Worm (Caenorhabditis elegans) whole organism, young adult: ENCODE results near the gene attf-4.

Source experiments
- B0261.1 ChIP-seq: sonication (generic microtip); optimal IDR thresholded peaks from 2 replicates; lab custom pipeline; 2016; ENCODE audit warnings: mild to moderate bottlenecking, missing genetic modification characterization, moderate library complexity, missing compliant biosample characterization
- F23B12.7 ChIP-seq: sonication (generic microtip); optimal IDR thresholded peaks from 2 replicates; lab custom pipeline; 2017; ENCODE audit warnings: missing genetic modification characterization, mild to moderate bottlenecking, missing compliant biosample characterization, antibody characterized with exemption, moderate library complexity; ENCODE audit not compliant: insufficient read depth
- F39B2.1 ChIP-seq: fragments of 200-800 bp; sonication (Bioruptor generic); IDR thresholded peaks from 2 replicates; pipeline ENCODE4 v1.3.6; 2022; ENCODE audit warnings: missing genetic modification reagents, missing genetic modification characterization, missing compliant biosample characterization
- F49E8.2 ChIP-seq: sonication (generic microtip); optimal IDR thresholded peaks from 3 replicates; lab custom pipeline; 2017; ENCODE audit warnings: missing genetic modification characterization, mild to moderate bottlenecking, missing compliant biosample characterization, antibody characterized with exemption, moderate library complexity; ENCODE audit not compliant: insufficient read depth
- K11D2.4 ChIP-seq: fragments of 200-800 bp; sonication (Bioruptor generic); IDR thresholded peaks from 2 replicates; pipeline ENCODE4 v1.3.6; 2022; ENCODE audit warnings: missing genetic modification reagents, missing genetic modification characterization, missing compliant biosample characterization
- T26A5.8 ChIP-seq: sonication (generic microtip); optimal IDR thresholded peaks from 2 replicates; lab custom pipeline; 2016; ENCODE audit warnings: missing genetic modification characterization, missing compliant biosample characterization
- Y53G8AR.9 ChIP-seq: fragments of 200-800 bp; sonication (Bioruptor generic); conservative IDR thresholded peaks from 2 replicates; pipeline ENCODE4 v1.3.6; 2022; ENCODE audit warnings: missing genetic modification reagents, missing genetic modification characterization, missing compliant biosample characterization
- Y56A3A.18 ChIP-seq: fragments of 200-800 bp; sonication (Bioruptor generic); IDR thresholded peaks from 2 replicates; pipeline ENCODE4 v1.3.6; 2022; ENCODE audit warnings: missing genetic modification reagents, missing genetic modification characterization, missing compliant biosample characterization
- Y95B8A.8 ChIP-seq: fragments of 200-800 bp; sonication (Bioruptor generic); IDR thresholded peaks from 2 replicates; pipeline ENCODE4 v1.3.6; 2022; ENCODE audit warnings: missing genetic modification reagents, missing genetic modification characterization, missing compliant biosample characterization
- aptf-3 ChIP-seq: fragments of 200-800 bp; sonication (Bioruptor generic); IDR thresholded peaks from 2 replicates; pipeline ENCODE4 v1.3.6; 2022; ENCODE audit warnings: missing genetic modification characterization, missing compliant biosample characterization
- attf-6 ChIP-seq: fragments of 200-800 bp; sonication (Bioruptor generic); IDR thresholded peaks from 2 replicates; pipeline ENCODE4 v1.3.6; 2022; ENCODE audit warnings: missing genetic modification reagents, missing genetic modification characterization, missing compliant biosample characterization
- ceh-27 ChIP-seq: fragments of 200-800 bp; sonication (Bioruptor generic); optimal IDR thresholded peaks from 2 replicates; lab custom pipeline; 2018; ENCODE audit warnings: mild to moderate bottlenecking, missing genetic modification characterization, moderate library complexity, missing compliant biosample characterization
- ceh-40 ChIP-seq: fragments of 200-800 bp; sonication (Bioruptor generic); IDR thresholded peaks from 2 replicates; pipeline ENCODE4 v1.3.6; 2022; ENCODE audit warnings: missing genetic modification characterization, missing compliant biosample characterization
- dox-1 ChIP-seq: fragments of 200-800 bp; sonication (Bioruptor generic); IDR thresholded peaks from 2 replicates; pipeline ENCODE4 v1.3.6; 2022; ENCODE audit warnings: missing genetic modification reagents, missing genetic modification characterization, missing compliant biosample characterization
- efl-1 ChIP-seq: fragments of 150-350 bp; optimal IDR thresholded peaks from 2 replicates; lab custom pipeline; 2014; ENCODE audit warnings: missing biosample characterization, missing genetic modification reagents, missing genetic modification characterization
- gei-17 ChIP-seq: fragments of 200-800 bp; sonication (Bioruptor generic); optimal IDR thresholded peaks from 2 replicates; lab custom pipeline; 2018; ENCODE audit warnings: mild to moderate bottlenecking, missing genetic modification characterization, missing compliant biosample characterization
- hlh-12 ChIP-seq: sonication (generic microtip); optimal IDR thresholded peaks from 2 replicates; lab custom pipeline; 2016; ENCODE audit warnings: missing genetic modification characterization, missing compliant biosample characterization
- let-607 ChIP-seq, 2 experiments: fragments of 200-800 bp in 1 of 2; sonication (Bioruptor generic) in 1 of 2; sonication (generic microtip) in 1 of 2; optimal IDR thresholded peaks; 2 replicates each; lab custom pipeline; 2016 to 2018; ENCODE audit warnings: mild to moderate bottlenecking in 2 of 2, missing compliant biosample characterization in 2 of 2, missing genetic modification characterization in 2 of 2, moderate library complexity in 2 of 2, missing genotype in 1 of 2
- lsy-27 ChIP-seq: sonication (generic microtip); optimal IDR thresholded peaks from 2 replicates; lab custom pipeline; 2017; ENCODE audit warnings: missing genetic modification characterization, mild to moderate bottlenecking, missing compliant biosample characterization, antibody characterized with exemption, missing genotype, borderline replicate concordance; ENCODE audit not compliant: insufficient read depth
- madf-3 ChIP-seq: fragments of 200-800 bp; sonication (Bioruptor generic); IDR thresholded peaks from 2 replicates; pipeline ENCODE4 v1.3.6; 2022; ENCODE audit warnings: missing genetic modification reagents, missing genetic modification characterization, missing compliant biosample characterization
- madf-6 ChIP-seq: fragments of 200-800 bp; sonication (Bioruptor generic); IDR thresholded peaks from 2 replicates; pipeline ENCODE4 v1.3.6; 2022; ENCODE audit warnings: missing genetic modification reagents, missing genetic modification characterization, missing compliant biosample characterization
- madf-8 ChIP-seq: fragments of 200-800 bp; sonication (Bioruptor generic); conservative IDR thresholded peaks from 2 replicates; pipeline ENCODE4 v1.3.6; 2022; ENCODE audit warnings: missing genetic modification reagents, missing genetic modification characterization, missing compliant biosample characterization
- mcd-1 ChIP-seq: fragments of 200-800 bp; sonication (Bioruptor generic); IDR thresholded peaks from 2 replicates; pipeline ENCODE4 v1.3.6; 2022; ENCODE audit warnings: missing genetic modification reagents, missing genetic modification characterization, missing compliant biosample characterization
- nfyb-1 ChIP-seq: fragments of 200-800 bp; sonication (Bioruptor generic); IDR thresholded peaks from 2 replicates; pipeline ENCODE4 v1.3.6; 2022; ENCODE audit warnings: missing genetic modification reagents, missing genetic modification characterization, missing compliant biosample characterization
- nhr-120 ChIP-seq: fragments of 200-800 bp; sonication (Bioruptor generic); IDR thresholded peaks from 2 replicates; pipeline ENCODE4 v1.3.6; 2022; ENCODE audit warnings: missing genetic modification characterization, missing compliant biosample characterization
- nhr-27 ChIP-seq: fragments of 200-800 bp; sonication (Bioruptor generic); optimal IDR thresholded peaks from 2 replicates; lab custom pipeline; 2018; ENCODE audit warnings: mild to moderate bottlenecking, missing genetic modification characterization, moderate library complexity, missing compliant biosample characterization
- nhr-90 ChIP-seq: sonication (generic microtip); optimal IDR thresholded peaks from 2 replicates; lab custom pipeline; 2016; ENCODE audit warnings: missing genotype, mild to moderate bottlenecking, missing genetic modification characterization, missing compliant biosample characterization
- rcor-1 ChIP-seq: fragments of 200-800 bp; sonication (Bioruptor generic); IDR thresholded peaks from 2 replicates; pipeline ENCODE4 v1.3.6; 2022; ENCODE audit warnings: missing genetic modification reagents, missing genetic modification characterization, missing compliant biosample characterization
- repo-1 ChIP-seq: sonication (generic microtip); optimal IDR thresholded peaks from 2 replicates; lab custom pipeline; 2017; ENCODE audit warnings: mild to moderate bottlenecking, missing genetic modification characterization, missing compliant biosample characterization
- rpc-1 ChIP-seq, 2 experiments: fragments of 150-350 bp in 1 of 2; sonication (generic microtip) in 1 of 2; optimal IDR thresholded peaks; 2 replicates each; lab custom pipeline; 2014 to 2018; ENCODE audit warnings: missing biosample characterization in 1 of 2, missing genetic modification characterization in 1 of 2, missing genetic modification reagents in 1 of 2, missing genotype in 1 of 2
- snpc-1.3 ChIP-seq: sonication (generic microtip); optimal IDR thresholded peaks from 2 replicates; lab custom pipeline; 2017; ENCODE audit warnings: missing genetic modification characterization, mild to moderate bottlenecking, missing compliant biosample characterization, antibody characterized with exemption, moderate library complexity, missing genotype, missing genetic modification reagents; ENCODE audit not compliant: insufficient read depth
- unc-130 ChIP-seq: sonication (generic microtip); optimal IDR thresholded peaks from 2 replicates; lab custom pipeline; 2016; ENCODE audit warnings: missing genetic modification reagents, missing genetic modification characterization, missing compliant biosample characterization
- zfh-2 ChIP-seq: fragments of 200-800 bp; sonication (Bioruptor generic); conservative IDR thresholded peaks from 2 replicates; pipeline ENCODE4 v1.3.6; 2022; ENCODE audit warnings: missing genetic modification reagents, missing genetic modification characterization, missing compliant biosample characterization
- ztf-22 ChIP-seq: fragments of 200-800 bp; sonication (Bioruptor generic); optimal IDR thresholded peaks from 2 replicates; lab custom pipeline; 2018; ENCODE audit warnings: mild to moderate bottlenecking, missing genetic modification characterization, moderate library complexity, missing compliant biosample characterization
- ztf-26 ChIP-seq: sonication (generic microtip); optimal IDR thresholded peaks from 2 replicates; lab custom pipeline; 2017; ENCODE audit warnings: missing genetic modification characterization, missing compliant biosample characterization
- ztf-28 ChIP-seq: fragments of 200-800 bp; sonication (Bioruptor generic); IDR thresholded peaks from 2 replicates; pipeline ENCODE4 v1.3.6; 2022; ENCODE audit warnings: missing genetic modification reagents, missing genetic modification characterization, missing compliant biosample characterization

The attf-4 gene

DNA sequence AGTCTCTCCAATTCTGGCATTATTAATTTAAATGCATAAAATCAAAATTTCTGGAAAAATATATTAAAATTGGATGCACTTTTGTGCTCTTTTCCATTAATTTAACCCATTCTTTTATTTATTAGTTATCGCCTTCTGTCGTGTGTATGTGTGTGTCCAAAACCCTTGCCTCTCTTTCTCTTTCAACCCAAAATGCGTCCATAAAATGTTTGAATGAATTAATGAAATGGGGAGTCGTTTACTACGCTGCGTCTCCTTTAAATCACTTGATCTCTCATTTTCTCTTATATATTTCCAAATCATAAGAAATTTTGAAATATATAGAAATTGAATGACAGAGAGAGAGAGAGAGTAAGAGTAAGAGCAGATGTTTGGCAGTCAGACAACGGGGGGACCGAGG lies 2.4 kb upstream of the attf-4 start:
- TF ChIP-seq B0261.1 (tag; lab: Kevin White, UChicago), result no peak
- no peak for TF ChIP-seq madf-3
- TF ChIP-seq nhr-90, result no peak
- TF ChIP-seq nhr-27 (tag; lab: Kevin White, UChicago), result no peak
- TF ChIP-seq gei-17 (GFP tag; lab: Kevin White, UChicago), result no peak
- TF ChIP-seq F23B12.7 (tag; lab: Kevin White, UChicago), result no peak
- TF ChIP-seq madf-6 (GFP tag; lab: Robert Waterston, UW), result no peak
- no peak for TF ChIP-seq ztf-28 (GFP tag; lab: Robert Waterston, UW)
- TF ChIP-seq madf-8 (GFP tag; lab: Robert Waterston, UW), result no peak
- TF ChIP-seq aptf-3, result no peak
- no peak for TF ChIP-seq F49E8.2 (tag; lab: Kevin White, UChicago)

ce11 chrIII:6078917-6079316 lies 1.4 kb upstream of the attf-4 start:
- TF ChIP-seq lsy-27 (tag; lab: Kevin White, UChicago) (no peak), zfh-2 (GFP tag; lab: Robert Waterston, UW) (no peak), rpc-1 (optimal IDR thresholded peaks at IDR 0.05; lab: Kevin White, UChicago) (no peak), rpc-1 (tag; optimal IDR thresholded peaks at IDR 0.05; lab: Kevin White, UChicago) (no peak), nfyb-1 (GFP tag; lab: Robert Waterston, UW) (no peak), ztf-28 (GFP tag; lab: Robert Waterston, UW) (no peak), Y56A3A.18 (no peak), attf-6 (no peak), T26A5.8 (tag; lab: Kevin White, UChicago) (no peak), K11D2.4 (GFP tag; lab: Robert Waterston, UW) (no peak), let-607 (tag; optimal IDR thresholded peaks at IDR 0.05; lab: Kevin White, UChicago) (no peak), F39B2.1 (no peak), rcor-1 (GFP tag; lab: Robert Waterston, UW) (no peak), efl-1 (no peak), Y53G8AR.9 (GFP tag; lab: Robert Waterston, UW) (no peak), ceh-40 (GFP tag; lab: Robert Waterston, UW) (no peak), unc-130 (GFP tag; lab: Kevin White, UChicago) (no peak)

ce11 chrIII:6085311-6085710 lies 4.9 kb downstream of the attf-4 start:
- TF ChIP-seq mcd-1 (GFP tag; lab: Robert Waterston, UW), result no peak
- no peak for TF ChIP-seq nhr-90
- TF ChIP-seq Y95B8A.8 (GFP tag; lab: Robert Waterston, UW), result no peak
- no peak for TF ChIP-seq nhr-120 (GFP tag; lab: Robert Waterston, UW)
- no peak for TF ChIP-seq B0261.1 (tag; lab: Kevin White, UChicago)
- TF ChIP-seq snpc-1.3 (tag; lab: Kevin White, UChicago), result no peak
- TF ChIP-seq hlh-12 (tag; lab: Kevin White, UChicago), result no peak
- TF ChIP-seq dox-1, result no peak
- TF ChIP-seq repo-1, result no peak
- TF ChIP-seq ceh-27 (GFP tag; lab: Kevin White, UChicago), result no peak
- TF ChIP-seq ztf-26, result no peak
- no peak for TF ChIP-seq madf-3
- TF ChIP-seq ztf-22 (GFP tag; lab: Kevin White, UChicago), result no peak
